Fruit fly (Drosophila melanogaster) whole organism, embryonic: Measurements from ENCODE around the gene Hr96.

Experiments
- Atf6 ChIP-seq: fragments of 200-800 bp; sonication (Bioruptor generic); IDR thresholded peaks from 2 replicates; pipeline ENCODE4 v1.3.6; 2022; ENCODE audit warnings: missing biosample characterization, missing genetic modification characterization
- CG11695 ChIP-seq: fragments of 200-800 bp; sonication (Bioruptor generic); IDR thresholded peaks from 3 replicates; pipeline ENCODE4 v1.3.6; 2022; ENCODE audit warnings: missing biosample characterization, missing genetic modification characterization
- CG12219 ChIP-seq: fragments of 200-800 bp; sonication (Bioruptor generic); optimal IDR thresholded peaks from 3 replicates; lab custom pipeline; 2018; ENCODE audit warnings: missing biosample characterization, mild to moderate bottlenecking, missing genetic modification characterization
- CG12769 ChIP-seq: fragments of 200-800 bp; sonication (Bioruptor generic); optimal IDR thresholded peaks from 2 replicates; lab custom pipeline; 2019; ENCODE audit warnings: missing biosample characterization, mild to moderate bottlenecking, missing genetic modification characterization, moderate library complexity
- CG13624 ChIP-seq: fragments of 200-800 bp; sonication (Bioruptor generic); optimal IDR thresholded peaks from 2 replicates; lab custom pipeline; 2016; ENCODE audit warnings: missing biosample characterization, missing genetic modification characterization
- CG14710 ChIP-seq: fragments of 200-800 bp; sonication (Bioruptor generic); optimal IDR thresholded peaks from 3 replicates; lab custom pipeline; 2019; ENCODE audit warnings: missing biosample characterization, mild to moderate bottlenecking, missing genetic modification characterization, moderate library complexity
- CG14965 ChIP-seq: fragments of 200-800 bp; sonication (Bioruptor generic); optimal IDR thresholded peaks from 2 replicates; lab custom pipeline; 2016; ENCODE audit warnings: missing biosample characterization, missing genetic modification characterization, borderline replicate concordance
- CG15269 ChIP-seq: fragments of 200-800 bp; sonication (Bioruptor generic); optimal IDR thresholded peaks from 2 replicates; lab custom pipeline; 2018; ENCODE audit warnings: missing biosample characterization, mild to moderate bottlenecking, missing genetic modification characterization, moderate library complexity
- CG16813 ChIP-seq: fragments of 200-800 bp; sonication (Bioruptor generic); IDR thresholded peaks from 3 replicates; pipeline ENCODE4 v1.3.6; 2022; ENCODE audit warnings: missing biosample characterization, missing genetic modification characterization; ENCODE audit not compliant: partially characterized antibody
- CG17328 ChIP-seq: fragments of 200-800 bp; sonication (Bioruptor generic); IDR thresholded peaks from 2 replicates; pipeline ENCODE4 v1.3.6; 2022; ENCODE audit warnings: missing biosample characterization, missing genetic modification characterization
- CG1832 ChIP-seq: fragments of 200-800 bp; sonication (Bioruptor generic); optimal IDR thresholded peaks from 2 replicates; lab custom pipeline; 2017; ENCODE audit warnings: missing biosample characterization, mild to moderate bottlenecking, missing genetic modification characterization, inconsistent platforms
- CG2129 ChIP-seq: fragments of 200-800 bp; sonication (Bioruptor generic); IDR thresholded peaks from 2 replicates; pipeline ENCODE4 v1.3.6; 2022; ENCODE audit warnings: missing biosample characterization, missing genetic modification characterization; ENCODE audit not compliant: partially characterized antibody
- CG3995 ChIP-seq: fragments of 200-800 bp; sonication (Bioruptor generic); optimal IDR thresholded peaks from 3 replicates; lab custom pipeline; 2016; ENCODE audit warnings: missing biosample characterization, missing genetic modification characterization
- CG6854 ChIP-seq: fragments of 200-800 bp; sonication (Bioruptor generic); optimal IDR thresholded peaks from 3 replicates; lab custom pipeline; 2017; ENCODE audit warnings: missing biosample characterization, mild to moderate bottlenecking, missing genetic modification characterization
- CG7271 ChIP-seq: fragments of 200-800 bp; sonication (Bioruptor generic); optimal IDR thresholded peaks from 2 replicates; lab custom pipeline; 2018; ENCODE audit warnings: missing biosample characterization, mild to moderate bottlenecking, missing genetic modification characterization, moderate library complexity
- CG7786 ChIP-seq: fragments of 200-800 bp; sonication (Bioruptor generic); optimal IDR thresholded peaks from 2 replicates; lab custom pipeline; 2016; ENCODE audit warnings: missing biosample characterization, missing genetic modification characterization
- CG8281 ChIP-seq: fragments of 200-800 bp; sonication (Bioruptor generic); optimal IDR thresholded peaks from 2 replicates; lab custom pipeline; 2018; ENCODE audit warnings: missing biosample characterization, mild to moderate bottlenecking, missing genetic modification characterization, moderate library complexity
- CG8765 ChIP-seq: fragments of 200-800 bp; sonication (Bioruptor generic); IDR thresholded peaks from 2 replicates; pipeline ENCODE4 v1.3.6; 2022; ENCODE audit warnings: missing biosample characterization, missing genetic modification characterization
- CG9932 ChIP-seq: fragments of 200-800 bp; sonication (Bioruptor generic); IDR thresholded peaks from 2 replicates; pipeline ENCODE4 v1.3.6; 2022; ENCODE audit warnings: missing biosample characterization, missing genetic modification characterization
- Deaf1 ChIP-seq: fragments of 200-800 bp; optimal IDR thresholded peaks from 3 replicates; lab custom pipeline; 2019; ENCODE audit warnings: missing biosample characterization, mild to moderate bottlenecking, missing genetic modification characterization, moderate library complexity
- Dip2 ChIP-seq: fragments of 200-800 bp; sonication (Bioruptor generic); IDR thresholded peaks from 2 replicates; pipeline ENCODE4 v1.3.6; 2022; ENCODE audit warnings: missing biosample characterization, missing genetic modification characterization
- Dip3 ChIP-seq: fragments of 200-800 bp; sonication (Bioruptor generic); optimal IDR thresholded peaks from 3 replicates; lab custom pipeline; 2016; ENCODE audit warnings: missing biosample characterization, missing genetic modification characterization
- ERR ChIP-seq: fragments of 200-800 bp; sonication (Bioruptor generic); optimal IDR thresholded peaks from 2 replicates; lab custom pipeline; 2016; ENCODE audit warnings: missing biosample characterization, missing genetic modification characterization
- H15 ChIP-seq: fragments of 200-800 bp; sonication (Bioruptor generic); IDR thresholded peaks from 3 replicates; pipeline ENCODE4 v1.3.6; 2022; ENCODE audit warnings: missing biosample characterization, missing genetic modification characterization
- HmgD ChIP-seq: fragments of 200-800 bp; sonication (Bioruptor generic); optimal IDR thresholded peaks from 3 replicates; lab custom pipeline; 2016; ENCODE audit warnings: missing biosample characterization, missing genetic modification characterization
- HmgZ ChIP-seq: fragments of 200-800 bp; sonication (Bioruptor generic); optimal IDR thresholded peaks from 2 replicates; lab custom pipeline; 2018; ENCODE audit warnings: missing biosample characterization, mild to moderate bottlenecking, missing genetic modification characterization
- MBD-R2 ChIP-seq: fragments of 200-800 bp; sonication (Bioruptor generic); IDR thresholded peaks from 2 replicates; pipeline ENCODE4 v1.3.6; 2022; ENCODE audit warnings: missing biosample characterization, missing genetic modification characterization
- Mrtf ChIP-seq: fragments of 200-800 bp; sonication (Bioruptor generic); IDR thresholded peaks from 3 replicates; pipeline ENCODE4 v1.3.6; 2022; ENCODE audit warnings: missing biosample characterization, missing genetic modification characterization
- ac ChIP-seq: fragments of 200-800 bp; sonication (Bioruptor generic); optimal IDR thresholded peaks from 3 replicates; lab custom pipeline; 2017; ENCODE audit warnings: missing biosample characterization, mild to moderate bottlenecking, missing genetic modification characterization
- cato ChIP-seq: fragments of 200-800 bp; sonication (Bioruptor generic); optimal IDR thresholded peaks from 2 replicates; lab custom pipeline; 2016; ENCODE audit warnings: missing biosample characterization, missing genetic modification characterization, borderline replicate concordance
- chn ChIP-seq: fragments of 200-800 bp; sonication (Bioruptor generic); optimal IDR thresholded peaks from 2 replicates; lab custom pipeline; 2016; ENCODE audit warnings: missing biosample characterization, missing genetic modification characterization
- crp ChIP-seq, 2 experiments: fragments of 200-800 bp; sonication (Bioruptor generic); optimal IDR thresholded peaks; 2 replicates in 1 of 2; 3 replicates in 1 of 2; lab custom pipeline; 2017; ENCODE audit warnings: missing biosample characterization in 2 of 2, missing genetic modification characterization in 2 of 2, mild to moderate bottlenecking in 1 of 2, moderate library complexity in 1 of 2
- da ChIP-seq: fragments of 200-800 bp; sonication (Bioruptor generic); optimal IDR thresholded peaks from 2 replicates; lab custom pipeline; 2016; ENCODE audit warnings: missing biosample characterization, missing genetic modification characterization
- fd64A ChIP-seq: fragments of 200-800 bp; sonication (Bioruptor generic); optimal IDR thresholded peaks from 3 replicates; lab custom pipeline; 2018; ENCODE audit warnings: missing biosample characterization, mild to moderate bottlenecking, missing genetic modification characterization
- gce ChIP-seq: fragments of 200-800 bp; sonication (Bioruptor generic); IDR thresholded peaks from 3 replicates; pipeline ENCODE4 v1.3.6; 2022; ENCODE audit warnings: missing biosample characterization, missing genetic modification characterization
- gfzf ChIP-seq: fragments of 200-800 bp; sonication (Bioruptor generic); optimal IDR thresholded peaks from 2 replicates; lab custom pipeline; 2016; ENCODE audit warnings: missing biosample characterization, mild to moderate bottlenecking, missing genetic modification characterization, moderate library complexity
- hkb ChIP-seq, 2 experiments: fragments of 200-800 bp in 1 of 2; fragments of >200 bp in 1 of 2; sonication (Bioruptor generic) in 1 of 2; IDR thresholded peaks in 1 of 2; optimal IDR thresholded peaks in 1 of 2; 2 replicates each; pipeline versions ENCODE4 v1.3.6 to Lab custom; 2017 to 2022; ENCODE audit warnings: missing biosample characterization in 1 of 2, missing genetic modification characterization in 1 of 2
- lab ChIP-seq: fragments of 200-800 bp; sonication (Bioruptor generic); optimal IDR thresholded peaks from 3 replicates; lab custom pipeline; 2017; ENCODE audit warnings: missing biosample characterization, missing genetic modification characterization, mild to moderate bottlenecking, moderate library complexity, missing genetic modification reagents
- lmd ChIP-seq: fragments of 200-800 bp; sonication (Bioruptor generic); IDR thresholded peaks from 2 replicates; pipeline ENCODE4 v1.3.6; 2022; ENCODE audit warnings: missing biosample characterization, missing genetic modification characterization
- mam ChIP-seq: fragments of 200-800 bp; sonication (Bioruptor generic); optimal IDR thresholded peaks from 3 replicates; lab custom pipeline; 2016; ENCODE audit warnings: missing biosample characterization, missing genetic modification characterization
- nom ChIP-seq: fragments of 200-800 bp; sonication (Bioruptor generic); optimal IDR thresholded peaks from 2 replicates; lab custom pipeline; 2017; ENCODE audit warnings: missing biosample characterization, missing genetic modification characterization, mild to moderate bottlenecking, moderate library complexity, missing genetic modification reagents
- pb ChIP-seq: fragments of 200-800 bp; sonication (Bioruptor generic); optimal IDR thresholded peaks from 3 replicates; lab custom pipeline; 2016; ENCODE audit warnings: missing biosample characterization, missing genetic modification characterization
- pnt ChIP-seq: fragments of 200-800 bp; sonication (Bioruptor generic); optimal IDR thresholded peaks from 3 replicates; lab custom pipeline; 2016; ENCODE audit warnings: missing biosample characterization, missing genetic modification characterization
- pzg ChIP-seq: fragments of 200-800 bp; sonication (Bioruptor generic); optimal IDR thresholded peaks from 3 replicates; lab custom pipeline; 2018; ENCODE audit warnings: missing biosample characterization, mild to moderate bottlenecking, missing genetic modification characterization, moderate library complexity
- ro ChIP-seq: fragments of 200-800 bp; sonication (Bioruptor generic); IDR thresholded peaks from 2 replicates; pipeline ENCODE4 v1.3.6; 2022; ENCODE audit warnings: missing biosample characterization, missing genetic modification characterization
- sima ChIP-seq: fragments of 200-800 bp; sonication (Bioruptor generic); optimal IDR thresholded peaks from 2 replicates; lab custom pipeline; 2016; ENCODE audit warnings: missing biosample characterization, missing genetic modification characterization
- tap ChIP-seq: fragments of 200-800 bp; optimal IDR thresholded peaks from 3 replicates; lab custom pipeline; 2019; ENCODE audit warnings: missing biosample characterization, mild to moderate bottlenecking, missing genetic modification characterization, moderate library complexity
- yki ChIP-seq: fragments of >200 bp; optimal IDR thresholded peaks from 3 replicates; lab custom pipeline; 2018
- zen ChIP-seq: fragments of 200-800 bp; sonication (Bioruptor generic); optimal IDR thresholded peaks from 3 replicates; lab custom pipeline; 2018; ENCODE audit warnings: missing biosample characterization, mild to moderate bottlenecking, missing genetic modification characterization, moderate library complexity

Hr96 gene

dm6 chr3R:25024895-25025557, at the start of gene Hr96, which contains the start of gene EMC6 (continued):
- TF ChIP-seq pnt = peak; percentile 83
- peak; percentile 86 for TF ChIP-seq CG12219 (GFP tag; lab: Kevin White, UChicago)
- TF ChIP-seq lmd (GFP tag; lab: Robert Waterston, UW) = peak; percentile 92
- peak; percentile 66 for TF ChIP-seq gfzf
- 0 out of 2 replicates have a peak, but pooled peaks have one; percentile 4 for TF ChIP-seq CG2129 (GFP tag; lab: Robert Waterston, UW)
- peak; percentile 93 for TF ChIP-seq CG17328 (GFP tag; lab: Robert Waterston, UW)
- peak; percentile 93 for TF ChIP-seq Atf6 (GFP tag; lab: Robert Waterston, UW)
- TF ChIP-seq CG6854 (GFP tag; lab: Kevin White, UChicago) = peak; percentile 83
- peak; percentile 74 for TF ChIP-seq CG16813
- peak; percentile 76 for TF ChIP-seq fd64A (GFP tag; lab: Kevin White, UChicago)
- no peak for TF ChIP-seq CG1832 (GFP tag; lab: Kevin White, UChicago)
- TF ChIP-seq HmgZ (tag; lab: Kevin White, UChicago) = peak; percentile 98
- peak; percentile 96 for TF ChIP-seq lab (GFP tag; lab: Kevin White, UChicago)
- TF ChIP-seq Deaf1 = peak; percentile 79
- peak; percentile 72 for TF ChIP-seq CG3995 (GFP tag; lab: Kevin White, UChicago)
- TF ChIP-seq CG14965 (GFP tag; lab: Kevin White, UChicago) = peak; percentile 48
- peak; percentile 93 for TF ChIP-seq H15 (GFP tag; lab: Robert Waterston, UW)
- TF ChIP-seq gce (GFP tag; lab: Robert Waterston, UW) = peak; percentile 76
- peak; percentile 87 for TF ChIP-seq tap (tag; lab: Kevin White, UChicago)
- peak; percentile 97 for TF ChIP-seq CG9932 (GFP tag; lab: Robert Waterston, UW)
- TF ChIP-seq cato (GFP tag; lab: Kevin White, UChicago) = peak; percentile 92
- peak; percentile 97 for TF ChIP-seq MBD-R2 (GFP tag; lab: Robert Waterston, UW)
- TF ChIP-seq Dip3 (GFP tag; lab: Kevin White, UChicago) = peak; percentile 94
- TF ChIP-seq Dip2 = no peak
- TF ChIP-seq CG14710 (tag; lab: Kevin White, UChicago) = peak; percentile 94
- TF ChIP-seq CG15269 (tag; lab: Kevin White, UChicago) = peak; percentile 94
- TF ChIP-seq CG8281 (tag; lab: Kevin White, UChicago) = peak; percentile 77
- TF ChIP-seq CG11695 (GFP tag; lab: Robert Waterston, UW) = peak; percentile 87
- peak; percentile 36 for TF ChIP-seq sima
- peak; percentile 89 for TF ChIP-seq CG8765 (GFP tag; lab: Robert Waterston, UW)
- peak; percentile 68 for TF ChIP-seq ro (GFP tag; lab: Robert Waterston, UW)
- TF ChIP-seq pzg (GFP tag; lab: Kevin White, UChicago) = peak; percentile 88
- TF ChIP-seq CG13624 (GFP tag; lab: Kevin White, UChicago) = peak; percentile 96
- peak; percentile 98 for TF ChIP-seq CG12769 (tag; lab: Kevin White, UChicago)
- peak; percentile 80 for TF ChIP-seq nom (GFP tag; lab: Kevin White, UChicago)
- TF ChIP-seq Mrtf (GFP tag; lab: Robert Waterston, UW) = peak; percentile 91
- peak; percentile 60 for TF ChIP-seq da (GFP tag; lab: Kevin White, UChicago)
- TF ChIP-seq zen (tag; lab: Kevin White, UChicago) = peak; percentile 94
- TF ChIP-seq CG7786 (GFP tag; lab: Kevin White, UChicago) = peak; percentile 92
- no peak for TF ChIP-seq yki (lab: Kevin White, UChicago)
- peak; percentile 96 for TF ChIP-seq chn (GFP tag; lab: Kevin White, UChicago)
- TF ChIP-seq mam (GFP tag; lab: Kevin White, UChicago) = peak; percentile 96
- peak; percentile 55 for TF ChIP-seq HmgD (GFP tag; lab: Kevin White, UChicago)
- TF ChIP-seq hkb (optimal IDR thresholded peaks at IDR 0.05; lab: Kevin White, UChicago) = no peak
- TF ChIP-seq hkb (GFP tag; IDR thresholded peaks at IDR 0.05; lab: Robert Waterston, UW) = peak; percentile 91
- TF ChIP-seq ERR (GFP tag; lab: Kevin White, UChicago) = peak; percentile 82
- peak; percentile 77 for TF ChIP-seq ac (GFP tag; lab: Kevin White, UChicago)
- peak; percentile 69 for TF ChIP-seq pb (GFP tag; lab: Kevin White, UChicago)
- peak in 1 of 2 experiments; percentile 71 for TF ChIP-seq crp (GFP tag; optimal IDR thresholded peaks at IDR 0.05; lab: Kevin White, UChicago)
- peak; percentile 82 for TF ChIP-seq CG7271 (tag; lab: Kevin White, UChicago)
